Worm (Caenorhabditis elegans): ENCODE data around the gene txt-5.

ce11 chrV:7872945-7873344 is 36.0 kb upstream of the txt-5 start:
- TF ChIP-seq sem-4 (tag; optimal IDR thresholded peaks at IDR 0.05) (no peak), nhr-12 (tag; optimal IDR thresholded peaks at IDR 0.05) (no peak), elt-3 (tag; optimal IDR thresholded peaks at IDR 0.05) (no peak), mdl-1 (tag; optimal IDR thresholded peaks at IDR 0.05) (no peak), fos-1 (tag; optimal IDR thresholded peaks at IDR 0.05) (no peak), ztf-4 (tag; optimal IDR thresholded peaks at IDR 0.05) (no peak)

Measured in whole organism, L2 larva.